Worm (Caenorhabditis elegans) whole organism, mixed stage, embryonic: Measurements from ENCODE around the gene cyp-25A6.

Experiments
- M03D4.4 ChIP-seq: sonication (generic microtip); optimal IDR thresholded peaks from 2 replicates; lab custom pipeline; 2017; ENCODE audit warnings: mild to moderate bottlenecking, missing genetic modification characterization, missing compliant biosample characterization

The cyp-25A6 gene

DNA sequence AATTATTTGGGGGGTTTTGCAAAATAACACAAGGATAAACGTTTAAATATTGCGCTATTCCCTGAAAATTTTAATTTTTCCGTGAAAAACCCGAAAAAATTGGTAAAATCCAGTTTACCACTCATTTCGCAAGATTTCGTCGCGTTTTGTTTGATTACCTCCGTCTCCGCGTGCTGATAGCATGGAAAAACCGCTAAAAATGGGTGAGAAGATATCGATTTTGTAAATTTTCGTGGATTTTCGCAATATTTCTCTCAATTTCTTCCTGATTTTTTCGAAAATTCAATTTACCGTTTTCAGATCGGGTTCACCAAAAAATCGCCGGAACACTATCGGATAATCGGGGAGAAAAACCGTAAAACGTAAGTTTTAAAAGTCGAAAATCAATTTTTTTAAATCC lies 50.5 kb downstream of the cyp-25A6 start, which contains the start of gene ama-1:
Gene ama-1, plus strand, starts transcription at position 301 of the 400 bp plus-strand sequence.
- TF ChIP-seq M03D4.4 (tag; lab: Kevin White, UChicago), result no peak
